Fruit fly (Drosophila melanogaster): Measurements from ENCODE around the gene CG4757.

CG4757 gene

DNA sequence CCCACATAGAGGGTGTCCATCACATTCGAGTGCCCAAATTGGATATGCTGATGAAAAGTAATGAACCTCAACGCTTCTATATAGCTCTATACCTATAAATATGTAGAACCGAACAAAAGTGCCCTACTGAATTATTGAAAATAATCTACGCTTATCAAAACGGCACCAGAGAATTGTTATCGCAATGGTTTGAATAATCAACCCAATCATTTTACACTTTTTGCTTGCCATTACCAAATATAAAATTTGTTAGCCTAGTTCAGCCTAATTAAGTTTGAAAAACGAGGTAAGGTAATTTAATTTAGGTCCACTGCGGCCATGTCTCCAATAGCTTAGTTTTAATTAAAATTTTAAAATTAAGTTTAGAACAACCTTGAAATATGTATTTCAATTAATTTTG lies 14.8 kb downstream of the CG4757 start:
- TF ChIP-seq sv (GFP tag; optimal IDR thresholded peaks at IDR 0.05) (no peak), Jra (GFP tag; optimal IDR thresholded peaks at IDR 0.05) (no peak), Dfd (GFP tag; optimal IDR thresholded peaks at IDR 0.05) (no peak), brk (GFP tag; optimal IDR thresholded peaks at IDR 0.05) (no peak), Hr83 (GFP tag; optimal IDR thresholded peaks at IDR 0.05; ENCODE audit: poor library complexity, severe bottlenecking) (no peak), OdsH (GFP tag; optimal IDR thresholded peaks at IDR 0.05) (no peak), Rel (GFP tag; optimal IDR thresholded peaks at IDR 0.05) (no peak), Rel (tag; optimal IDR thresholded peaks at IDR 0.05) (no peak), HLH106 (tag; optimal IDR thresholded peaks at IDR 0.05) (no peak), pan (optimal IDR thresholded peaks at IDR 0.05) (no peak), fru (GFP tag; optimal IDR thresholded peaks at IDR 0.05) (no peak), CG9705 (GFP tag; optimal IDR thresholded peaks at IDR 0.05) (no peak), dmrt93B (GFP tag; optimal IDR thresholded peaks at IDR 0.05) (no peak), psq (GFP tag; optimal IDR thresholded peaks at IDR 0.05) (no peak), Sp1 (GFP tag; optimal IDR thresholded peaks at IDR 0.05) (no peak), usp (GFP tag; optimal IDR thresholded peaks at IDR 0.05) (no peak), sage (GFP tag; optimal IDR thresholded peaks at IDR 0.05) (no peak), jim (GFP tag; optimal IDR thresholded peaks at IDR 0.05) (no peak), br (GFP tag; optimal IDR thresholded peaks at IDR 0.05) (no peak), N (GFP tag; optimal IDR thresholded peaks at IDR 0.05) (no peak), dl (GFP tag; optimal IDR thresholded peaks at IDR 0.05; ENCODE audit: insufficient read depth in 1 of 2, partially characterized antibody in 2 of 2) (no peak)

DNA sequence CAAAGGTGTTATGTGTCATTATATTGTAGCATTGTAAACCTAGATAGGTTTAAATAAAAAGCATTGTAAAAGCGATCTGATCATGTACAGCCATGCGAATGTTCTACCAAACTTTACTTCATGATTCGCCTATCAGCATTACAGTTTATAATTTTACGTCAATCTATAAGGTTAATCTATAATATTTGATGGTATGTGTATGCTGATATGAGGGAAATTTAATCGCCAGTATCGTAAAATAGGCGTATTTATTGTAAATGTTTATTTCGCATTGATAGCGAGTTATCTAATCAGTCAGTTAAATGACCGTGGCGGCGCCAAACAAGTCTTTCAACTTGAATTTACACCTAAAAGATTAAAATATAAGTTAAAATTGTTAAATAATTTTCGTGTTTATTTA lies 16.6 kb downstream of the CG4757 start:
- no peak for TF ChIP-seq lola (GFP tag; optimal IDR thresholded peaks at IDR 0.05)
- no peak for TF ChIP-seq rgr (GFP tag; optimal IDR thresholded peaks at IDR 0.05)
- no peak for TF ChIP-seq Sp1 (GFP tag; optimal IDR thresholded peaks at IDR 0.05)
- TF ChIP-seq psq (GFP tag; optimal IDR thresholded peaks at IDR 0.05), result no peak
- no peak for TF ChIP-seq foxo (GFP tag; optimal IDR thresholded peaks at IDR 0.05)
- no peak for TF ChIP-seq CrebA (GFP tag; optimal IDR thresholded peaks at IDR 0.05; ENCODE audit: borderline replicate concordance)
- no peak for TF ChIP-seq Hr78 (GFP tag; optimal IDR thresholded peaks at IDR 0.05)
- no peak for TF ChIP-seq Mio (GFP tag; optimal IDR thresholded peaks at IDR 0.05)
- TF ChIP-seq CG9705 (GFP tag; optimal IDR thresholded peaks at IDR 0.05), result no peak
- TF ChIP-seq br (GFP tag; optimal IDR thresholded peaks at IDR 0.05), result no peak

DNA sequence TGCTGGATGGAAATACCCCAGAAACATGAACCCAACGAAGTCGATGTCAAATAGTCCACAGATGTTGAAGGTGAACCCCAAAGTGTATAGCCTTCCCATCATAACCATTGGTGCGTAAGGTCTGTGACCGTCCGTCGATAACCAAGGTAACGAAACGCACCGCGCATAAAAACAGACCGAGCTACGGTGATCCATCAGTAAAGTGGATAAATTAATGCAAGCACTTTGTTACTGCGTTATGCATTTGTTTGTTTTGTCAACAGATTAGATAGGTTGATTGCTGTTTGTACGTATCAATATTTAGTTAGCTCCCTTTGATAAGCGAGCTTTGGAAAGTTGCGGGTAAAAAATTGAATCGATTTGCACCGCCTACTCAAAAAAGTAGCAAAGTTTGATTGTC lies 17.3 kb downstream of the CG4757 start:
- no peak for TF ChIP-seq CG9705 (GFP tag; optimal IDR thresholded peaks at IDR 0.05)
- TF ChIP-seq Mio (GFP tag; optimal IDR thresholded peaks at IDR 0.05), result no peak
- TF ChIP-seq brk (GFP tag; optimal IDR thresholded peaks at IDR 0.05), result no peak
- TF ChIP-seq Abd-B (GFP tag; optimal IDR thresholded peaks at IDR 0.05), result no peak
- no peak for TF ChIP-seq HLH106 (tag; optimal IDR thresholded peaks at IDR 0.05)
- no peak for TF ChIP-seq br (GFP tag; optimal IDR thresholded peaks at IDR 0.05)
- no peak for TF ChIP-seq Hnf4 (GFP tag; optimal IDR thresholded peaks at IDR 0.05)
- TF ChIP-seq usp (GFP tag; optimal IDR thresholded peaks at IDR 0.05), result no peak
- TF ChIP-seq woc (GFP tag; optimal IDR thresholded peaks at IDR 0.05), result no peak
- TF ChIP-seq Vsx2 (GFP tag; optimal IDR thresholded peaks at IDR 0.05; ENCODE audit: partially characterized antibody), result no peak
- TF ChIP-seq rgr (GFP tag; optimal IDR thresholded peaks at IDR 0.05), result no peak
- no peak for TF ChIP-seq OdsH (GFP tag; optimal IDR thresholded peaks at IDR 0.05)
- no peak for TF ChIP-seq lola (GFP tag; optimal IDR thresholded peaks at IDR 0.05)

dm6 chr3R:11195792-11196191 lies 34.8 kb downstream of the CG4757 start, which contains the start of gene CG18577:
TSS of gene CG18577 (plus strand) at chr3R:11196092.
- TF ChIP-seq pan (optimal IDR thresholded peaks at IDR 0.05), result no peak
- no peak for TF ChIP-seq Hr78 (GFP tag; optimal IDR thresholded peaks at IDR 0.05)
- TF ChIP-seq foxo (GFP tag; optimal IDR thresholded peaks at IDR 0.05), result no peak
- TF ChIP-seq Rel (GFP tag; optimal IDR thresholded peaks at IDR 0.05), result no peak
- no peak for TF ChIP-seq Rel (tag; optimal IDR thresholded peaks at IDR 0.05)
- no peak for TF ChIP-seq tai (GFP tag; optimal IDR thresholded peaks at IDR 0.05)
- TF ChIP-seq dsf (GFP tag; optimal IDR thresholded peaks at IDR 0.05; ENCODE audit: borderline replicate concordance), result no peak
- TF ChIP-seq psq (GFP tag; optimal IDR thresholded peaks at IDR 0.05), result no peak
- no peak for TF ChIP-seq Dfd (GFP tag; optimal IDR thresholded peaks at IDR 0.05)
- no peak for TF ChIP-seq Jra (GFP tag; optimal IDR thresholded peaks at IDR 0.05)
- no peak for TF ChIP-seq OdsH (GFP tag; optimal IDR thresholded peaks at IDR 0.05)
- TF ChIP-seq GATAd (GFP tag; optimal IDR thresholded peaks at IDR 0.05), result no peak
- no peak for TF ChIP-seq Mio (GFP tag; optimal IDR thresholded peaks at IDR 0.05)
- TF ChIP-seq CG9705 (GFP tag; optimal IDR thresholded peaks at IDR 0.05), result no peak
